Fruit fly (Drosophila melanogaster): ENCODE results near the gene Ccm3.

Ccm3 gene

DNA sequence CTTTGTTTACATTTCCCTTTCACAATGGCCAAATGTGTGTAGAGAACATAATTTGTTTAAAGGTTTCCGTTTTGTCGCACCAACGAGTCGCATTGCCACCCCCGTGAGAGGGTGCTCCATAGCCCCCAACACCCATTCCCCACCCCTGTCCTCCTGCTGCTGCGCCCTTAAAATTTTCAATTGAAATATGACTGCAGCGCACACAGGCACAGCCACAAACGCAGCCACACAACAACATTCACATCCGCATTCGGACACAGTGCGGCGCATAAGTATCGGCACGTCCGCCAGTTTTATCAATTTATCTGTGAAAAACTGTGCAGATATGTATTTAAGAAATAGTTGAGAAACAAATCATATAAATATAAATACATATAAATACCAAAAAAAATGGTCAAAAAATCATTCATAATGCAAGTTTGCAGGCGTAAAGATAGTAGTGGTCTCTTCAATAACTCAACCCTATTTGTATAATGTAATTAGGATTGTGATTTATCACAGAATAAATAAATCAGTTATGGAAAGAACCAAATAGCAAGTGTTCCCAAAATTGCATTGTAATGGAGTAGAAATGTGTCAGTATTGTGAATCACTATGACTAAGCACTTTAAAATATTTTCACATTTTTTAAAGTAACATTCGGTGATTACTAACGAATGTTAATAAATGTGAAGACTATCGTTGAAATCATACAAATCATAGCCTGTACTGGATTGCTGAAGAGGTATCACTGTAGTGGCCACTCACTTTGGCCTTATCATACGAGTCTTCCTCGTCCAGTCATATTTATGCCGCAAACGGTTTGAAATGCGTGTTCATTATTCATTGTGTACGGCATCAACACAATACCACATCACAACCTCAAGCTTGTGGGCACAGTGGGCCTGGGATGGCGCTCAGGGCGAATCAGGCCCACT, 38.3 kb downstream of the Ccm3 start (continued):
- TF ChIP-seq Bgb (GFP tag; IDR thresholded peaks at IDR 0.05; ENCODE audit: partially characterized antibody) = no peak
- no peak for TF ChIP-seq ato (GFP tag; IDR thresholded peaks at IDR 0.05; ENCODE audit: partially characterized antibody)
- TF ChIP-seq CG11696 (GFP tag; IDR thresholded peaks at IDR 0.05) = no peak
- no peak for TF ChIP-seq CG4424 (GFP tag; optimal IDR thresholded peaks at IDR 0.05)
- no peak for TF ChIP-seq Chrac-16 (GFP tag; optimal IDR thresholded peaks at IDR 0.05)
- no peak for TF ChIP-seq amos (GFP tag; IDR thresholded peaks at IDR 0.05; ENCODE audit: partially characterized antibody)
- TF ChIP-seq CG13894 (tag; optimal IDR thresholded peaks at IDR 0.05) = no peak
- TF ChIP-seq CG17328 (GFP tag; IDR thresholded peaks at IDR 0.05) = no peak
- TF ChIP-seq CG3995 (GFP tag; optimal IDR thresholded peaks at IDR 0.05) = no peak
- no peak for TF ChIP-seq CG18011 (GFP tag; optimal IDR thresholded peaks at IDR 0.05)
- no peak for TF ChIP-seq CG31388 (GFP tag; optimal IDR thresholded peaks at IDR 0.05)
- TF ChIP-seq slbo (GFP tag; IDR thresholded peaks at IDR 0.05) = peak; percentile 20; the same call in 1 of the 2 replicates
- no peak for TF ChIP-seq ap (GFP tag; IDR thresholded peaks at IDR 0.05)
- TF ChIP-seq Nf-YA (GFP tag; IDR thresholded peaks at IDR 0.05) = 0 out of 2 replicates have a peak, but pooled peaks have one; percentile 17
- peak; percentile 4 for TF ChIP-seq ind (GFP tag; optimal IDR thresholded peaks at IDR 0.05)
- TF ChIP-seq ems (GFP tag; optimal IDR thresholded peaks at IDR 0.05) = no peak
- no peak for TF ChIP-seq sug (tag; optimal IDR thresholded peaks at IDR 0.05)
- TF ChIP-seq tna (GFP tag; IDR thresholded peaks at IDR 0.05; ENCODE audit: partially characterized antibody) = no peak
- TF ChIP-seq CG9932 (GFP tag; IDR thresholded peaks at IDR 0.05) = no peak
- TF ChIP-seq Lpt (GFP tag; optimal IDR thresholded peaks at IDR 0.05) = no peak
- no peak for TF ChIP-seq lov (optimal IDR thresholded peaks at IDR 0.05)
- no peak for TF ChIP-seq lov (GFP tag; IDR thresholded peaks at IDR 0.05)
- no peak for TF ChIP-seq repo (GFP tag; optimal IDR thresholded peaks at IDR 0.05)
- TF ChIP-seq Rfx (GFP tag; IDR thresholded peaks at IDR 0.05) = no peak
- TF ChIP-seq CG17802 (tag; optimal IDR thresholded peaks at IDR 0.05) = no peak
- no peak for TF ChIP-seq Xbp1 (GFP tag; optimal IDR thresholded peaks at IDR 0.05)
- no peak for TF ChIP-seq btn (GFP tag; optimal IDR thresholded peaks at IDR 0.05)
- TF ChIP-seq yki (optimal IDR thresholded peaks at IDR 0.05) = no peak
- TF ChIP-seq CG2678 (tag; optimal IDR thresholded peaks at IDR 0.05) = no peak
- TF ChIP-seq nau (GFP tag; optimal IDR thresholded peaks at IDR 0.05) = no peak
- TF ChIP-seq CG31224 (GFP tag; IDR thresholded peaks at IDR 0.05) = no peak
- no peak for TF ChIP-seq CG7745 (tag; optimal IDR thresholded peaks at IDR 0.05)
- TF ChIP-seq CG6254 (GFP tag; optimal IDR thresholded peaks at IDR 0.05) = no peak
- no peak for TF ChIP-seq fd3F (GFP tag; optimal IDR thresholded peaks at IDR 0.05)
- no peak for TF ChIP-seq dati (GFP tag; IDR thresholded peaks at IDR 0.05)
- no peak for TF ChIP-seq CG12391 (tag; optimal IDR thresholded peaks at IDR 0.05)
- no peak for TF ChIP-seq danr (GFP tag; IDR thresholded peaks at IDR 0.05)
- TF ChIP-seq C15 (GFP tag; IDR thresholded peaks at IDR 0.05) = no peak
- no peak for TF ChIP-seq CG4328 (GFP tag; optimal IDR thresholded peaks at IDR 0.05)
- no peak for TF ChIP-seq CG13287 (GFP tag; IDR thresholded peaks at IDR 0.05; ENCODE audit: partially characterized antibody)
- TF ChIP-seq ken (GFP tag; IDR thresholded peaks at IDR 0.05) = 0 out of 3 replicates have a peak, but pooled peaks have one; percentile 35
- no peak for TF ChIP-seq Atf3 (GFP tag; optimal IDR thresholded peaks at IDR 0.05)
- no peak for TF ChIP-seq Hsf (GFP tag; optimal IDR thresholded peaks at IDR 0.05)
- TF ChIP-seq CG12071 (GFP tag; optimal IDR thresholded peaks at IDR 0.05) = no peak
- no peak for TF ChIP-seq Vsx1 (GFP tag; optimal IDR thresholded peaks at IDR 0.05)
- 0 out of 4 replicates have a peak, but pooled peaks have one; percentile 46 for TF ChIP-seq chinmo (GFP tag; IDR thresholded peaks at IDR 0.05; ENCODE audit: partially characterized antibody)
- TF ChIP-seq CG2712 (tag; optimal IDR thresholded peaks at IDR 0.05) = peak; percentile 16
- TF ChIP-seq CG14965 (GFP tag; optimal IDR thresholded peaks at IDR 0.05; ENCODE audit: borderline replicate concordance) = no peak
- no peak for TF ChIP-seq CG18619 (GFP tag; optimal IDR thresholded peaks at IDR 0.05)
- TF ChIP-seq br (optimal IDR thresholded peaks at IDR 0.05) = no peak
